Worm (Caenorhabditis elegans) whole organism, L4 larva: Measurements from ENCODE around the gene C36E6.2.
A peak's percentile ranks its signal among the peaks of the same experiment; 100 is the strongest.

Experiments used
- F26F4.8 ChIP-seq: fragments of 200-800 bp; sonication (Bioruptor generic); conservative IDR thresholded peaks from 2 replicates; pipeline ENCODE4 v1.3.6; 2022; ENCODE audit warnings: missing genetic modification characterization, missing compliant biosample characterization
- F37D6.2 ChIP-seq: sonication (generic microtip); optimal IDR thresholded peaks from 2 replicates; lab custom pipeline; 2016; ENCODE audit warnings: mild to moderate bottlenecking, missing genetic modification characterization, missing compliant biosample characterization
- F44E2.7 ChIP-seq: fragments of 200-800 bp; sonication (Bioruptor generic); IDR thresholded peaks from 2 replicates; pipeline ENCODE4 v2.1.2; 2022; ENCODE audit warnings: missing genetic modification characterization, missing compliant biosample characterization
- T20F7.1 ChIP-seq: fragments of 200-800 bp; sonication (Bioruptor generic); optimal IDR thresholded peaks from 2 replicates; lab custom pipeline; 2018; ENCODE audit warnings: mild to moderate bottlenecking, missing genetic modification characterization, missing compliant biosample characterization
- T26A8.4 ChIP-seq: fragments of 200-800 bp; sonication (Bioruptor generic); IDR thresholded peaks from 2 replicates; pipeline ENCODE4 v1.3.6; 2022; ENCODE audit warnings: missing genetic modification characterization, missing compliant biosample characterization
- Y48G9A.11 ChIP-seq: fragments of 200-800 bp; sonication (Bioruptor generic); IDR thresholded peaks from 2 replicates; pipeline ENCODE4 v1.3.6; 2022; ENCODE audit warnings: missing genetic modification reagents, missing genetic modification characterization, missing compliant biosample characterization
- Y75B8A.6 ChIP-seq: fragments of 200-800 bp; sonication (Bioruptor generic); IDR thresholded peaks from 2 replicates; pipeline ENCODE4 v1.3.6; 2022; ENCODE audit warnings: missing genetic modification reagents, missing genetic modification characterization, missing compliant biosample characterization
- ZK546.5 ChIP-seq, 2 experiments: sonication (generic microtip); optimal IDR thresholded peaks; 2 replicates each; lab custom pipeline; 2017; ENCODE audit warnings: missing biosample characterization in 2 of 2, missing genetic modification characterization in 2 of 2
- aha-1 ChIP-seq: fragments of 150-350 bp; peaks from one replicate; lab custom pipeline; 2014; ENCODE audit warnings: missing biosample characterization, missing genetic modification characterization
- attf-4 ChIP-seq: sonication (generic microtip); optimal IDR thresholded peaks from 3 replicates; lab custom pipeline; 2017; ENCODE audit warnings: missing biosample characterization, missing genetic modification characterization
- ceh-28 ChIP-seq: fragments of 150-350 bp; optimal IDR thresholded peaks from 2 replicates; lab custom pipeline; 2014; ENCODE audit warnings: missing biosample characterization, missing genetic modification reagents, missing genetic modification characterization
- ceh-32 ChIP-seq: sonication (generic microtip); optimal IDR thresholded peaks from 2 replicates; lab custom pipeline; 2016; ENCODE audit warnings: mild to moderate bottlenecking, missing genetic modification characterization, missing compliant biosample characterization; ENCODE audit not compliant: poor library complexity
- ceh-44 ChIP-seq: fragments of 200-800 bp; sonication (Bioruptor generic); IDR thresholded peaks from 2 replicates; pipeline ENCODE4 v1.3.6; 2022; ENCODE audit warnings: missing genetic modification reagents, missing genetic modification characterization, missing compliant biosample characterization
- ceh-82 ChIP-seq: sonication (generic microtip); optimal IDR thresholded peaks from 2 replicates; lab custom pipeline; 2017; ENCODE audit warnings: missing biosample characterization, missing genetic modification characterization
- ces-1 ChIP-seq: fragments of 150-350 bp; sonication (generic microtip); optimal IDR thresholded peaks from 4 replicates; lab custom pipeline; 2014; ENCODE audit warnings: missing biosample characterization, missing genetic modification reagents, missing genetic modification characterization
- cey-2 ChIP-seq: sonication (generic microtip); optimal IDR thresholded peaks from 3 replicates; lab custom pipeline; 2017; ENCODE audit warnings: missing genetic modification characterization, mild to moderate bottlenecking, missing compliant biosample characterization, antibody characterized with exemption, borderline replicate concordance; ENCODE audit not compliant: insufficient read depth
- daf-19 ChIP-seq: fragments of 200-800 bp; sonication (Bioruptor generic); conservative IDR thresholded peaks from 2 replicates; pipeline ENCODE4 v1.3.6; 2022; ENCODE audit warnings: missing genetic modification characterization, missing compliant biosample characterization
- dmd-6 ChIP-seq: fragments of 200-800 bp; sonication (Bioruptor generic); IDR thresholded peaks from 2 replicates; pipeline ENCODE4 v1.3.6; 2022; ENCODE audit warnings: missing genetic modification reagents, missing genetic modification characterization, missing compliant biosample characterization
- dmd-8 ChIP-seq: fragments of 200-800 bp; sonication (Bioruptor generic); IDR thresholded peaks from 2 replicates; pipeline ENCODE4 v1.3.6; 2022; ENCODE audit warnings: missing genetic modification characterization, missing compliant biosample characterization
- duxl-1 ChIP-seq: sonication (generic microtip); optimal IDR thresholded peaks from 2 replicates; lab custom pipeline; 2016; ENCODE audit warnings: mild to moderate bottlenecking, missing genetic modification characterization, moderate library complexity, missing compliant biosample characterization; ENCODE audit not compliant: poor library complexity
- fos-1 ChIP-seq: fragments of 150-350 bp; optimal IDR thresholded peaks from 2 replicates; lab custom pipeline; 2014; ENCODE audit warnings: missing biosample characterization, missing genetic modification characterization
- hlh-11 ChIP-seq: fragments of 200-800 bp; sonication (Bioruptor generic); optimal IDR thresholded peaks from 2 replicates; lab custom pipeline; 2018; ENCODE audit warnings: mild to moderate bottlenecking, missing genetic modification characterization, missing compliant biosample characterization
- hmg-1.1 ChIP-seq: fragments of 200-800 bp; sonication (Bioruptor generic); IDR thresholded peaks from 2 replicates; pipeline ENCODE4 v1.3.6; 2022; ENCODE audit warnings: missing genetic modification reagents, missing genetic modification characterization, missing compliant biosample characterization
- lin-1 ChIP-seq: fragments of 200-800 bp; sonication (Bioruptor generic); IDR thresholded peaks from 2 replicates; pipeline ENCODE4 v1.3.6; 2022; ENCODE audit warnings: missing genetic modification reagents, missing genetic modification characterization, missing compliant biosample characterization
- lin-13 ChIP-seq: fragments of 150-350 bp; optimal IDR thresholded peaks from 2 replicates; lab custom pipeline; 2014; ENCODE audit warnings: missing biosample characterization, missing genetic modification reagents, missing genetic modification characterization
- lin-15B ChIP-seq: fragments of 150-350 bp; sonication (generic microtip); optimal IDR thresholded peaks from 3 replicates; lab custom pipeline; 2014; ENCODE audit warnings: missing biosample characterization, missing genetic modification characterization
- lin-39 ChIP-seq: fragments of 150-350 bp; optimal IDR thresholded peaks from 2 replicates; lab custom pipeline; 2014; ENCODE audit warnings: missing biosample characterization, missing genetic modification reagents, missing genetic modification characterization
- lir-3 ChIP-seq: sonication (generic microtip); optimal IDR thresholded peaks from 2 replicates; lab custom pipeline; 2016; ENCODE audit warnings: mild to moderate bottlenecking, missing genetic modification characterization, missing compliant biosample characterization
- madf-5 ChIP-seq, 2 experiments: fragments of 200-800 bp; sonication (Bioruptor generic); IDR thresholded peaks; 2 replicates each; pipeline ENCODE4 v1.3.6; 2022; ENCODE audit warnings: missing compliant biosample characterization in 2 of 2, missing genetic modification characterization in 2 of 2
- mxl-2 ChIP-seq: fragments of 200-800 bp; sonication (Bioruptor generic); conservative IDR thresholded peaks from 2 replicates; pipeline ENCODE4 v1.3.6; 2022; ENCODE audit warnings: missing genetic modification reagents, missing genetic modification characterization, missing compliant biosample characterization
- mxl-3 ChIP-seq: fragments of 200-800 bp; sonication (Bioruptor generic); optimal IDR thresholded peaks from 2 replicates; lab custom pipeline; 2018; ENCODE audit warnings: mild to moderate bottlenecking, missing genetic modification characterization, missing compliant biosample characterization
- nhr-102 ChIP-seq: sonication (generic microtip); optimal IDR thresholded peaks from 2 replicates; lab custom pipeline; 2016; ENCODE audit warnings: mild to moderate bottlenecking, missing genetic modification characterization, moderate library complexity, missing compliant biosample characterization
- nhr-11 ChIP-seq: fragments of 150-350 bp; optimal IDR thresholded peaks from 2 replicates; lab custom pipeline; 2014; ENCODE audit warnings: missing biosample characterization, missing genetic modification characterization
- nhr-111 ChIP-seq: fragments of 200-800 bp; sonication (Bioruptor generic); optimal IDR thresholded peaks from 2 replicates; lab custom pipeline; 2018; ENCODE audit warnings: mild to moderate bottlenecking, missing genetic modification characterization, missing compliant biosample characterization
- nhr-28 ChIP-seq: fragments of 150-350 bp; optimal IDR thresholded peaks from 2 replicates; lab custom pipeline; 2014; ENCODE audit warnings: missing biosample characterization, missing genetic modification characterization
- nhr-42 ChIP-seq: fragments of 200-800 bp; sonication (Bioruptor generic); IDR thresholded peaks from 2 replicates; pipeline ENCODE4 v1.3.6; 2022; ENCODE audit warnings: missing genetic modification characterization, missing compliant biosample characterization
- nhr-6 ChIP-seq: fragments of 150-350 bp; optimal IDR thresholded peaks from 2 replicates; lab custom pipeline; 2014; ENCODE audit warnings: missing biosample characterization, missing genetic modification characterization
- nhr-76 ChIP-seq: fragments of 150-350 bp; optimal IDR thresholded peaks from 2 replicates; lab custom pipeline; 2014; ENCODE audit warnings: missing biosample characterization, missing genetic modification characterization
- pha-4 ChIP-seq, 2 experiments: fragments of 150-350 bp in 1 of 2; fragments of 200-800 bp in 1 of 2; sonication (Bioruptor generic) in 1 of 2; IDR thresholded peaks in 1 of 2; optimal IDR thresholded peaks in 1 of 2; 2 replicates each; pipeline versions ENCODE4 v1.3.6 to Lab custom; 2014 to 2022; ENCODE audit warnings: missing genetic modification characterization in 2 of 2, missing genetic modification reagents in 2 of 2, missing biosample characterization in 1 of 2, missing compliant biosample characterization in 1 of 2
- pqm-1 ChIP-seq: sonication (generic microtip); optimal IDR thresholded peaks from 2 replicates; lab custom pipeline; 2017; ENCODE audit warnings: missing biosample characterization, missing genetic modification characterization
- rbr-2 ChIP-seq: sonication (generic microtip); optimal IDR thresholded peaks from 2 replicates; lab custom pipeline; 2016; ENCODE audit warnings: missing genotype, missing genetic modification characterization, missing compliant biosample characterization
- saeg-2 ChIP-seq: fragments of 200-800 bp; sonication (Bioruptor generic); IDR thresholded peaks from 2 replicates; pipeline ENCODE4 v1.3.6; 2022; ENCODE audit warnings: missing genetic modification reagents, missing genetic modification characterization, missing compliant biosample characterization
- snpc-1.2 ChIP-seq: fragments of 200-800 bp; sonication (Bioruptor generic); IDR thresholded peaks from 2 replicates; pipeline ENCODE4 v1.3.6; 2022; ENCODE audit warnings: missing genetic modification reagents, missing genetic modification characterization, missing compliant biosample characterization
- snpc-4 ChIP-seq: fragments of 150-350 bp; optimal IDR thresholded peaks from 2 replicates; lab custom pipeline; 2014; ENCODE audit warnings: missing biosample characterization, missing genetic modification characterization
- spr-1 ChIP-seq: sonication (generic microtip); optimal IDR thresholded peaks from 2 replicates; lab custom pipeline; 2016; ENCODE audit warnings: mild to moderate bottlenecking, missing genetic modification characterization, missing compliant biosample characterization
- tag-97 ChIP-seq: fragments of 200-800 bp; sonication (Bioruptor generic); IDR thresholded peaks from 2 replicates; pipeline ENCODE4 v1.3.6; 2022; ENCODE audit warnings: missing genetic modification characterization, missing compliant biosample characterization
- tra-1 ChIP-seq: fragments of 200-800 bp; sonication (Bioruptor generic); IDR thresholded peaks from 2 replicates; pipeline ENCODE4 v1.3.6; 2022; ENCODE audit warnings: missing genetic modification reagents, missing genetic modification characterization, missing compliant biosample characterization
- unc-39 ChIP-seq: sonication (generic microtip); optimal IDR thresholded peaks from 2 replicates; lab custom pipeline; 2017; ENCODE audit warnings: missing biosample characterization, missing genetic modification characterization
- vab-7 ChIP-seq: fragments of 200-800 bp; sonication (Bioruptor generic); IDR thresholded peaks from 2 replicates; pipeline ENCODE4 v1.3.6; 2022; ENCODE audit warnings: missing genetic modification reagents, missing genetic modification characterization, missing compliant biosample characterization
- zfp-2 ChIP-seq: sonication (generic microtip); optimal IDR thresholded peaks from 2 replicates; lab custom pipeline; 2016; ENCODE audit warnings: mild to moderate bottlenecking, missing genetic modification characterization, missing compliant biosample characterization
- zip-2 ChIP-seq: fragments of 150-350 bp; optimal IDR thresholded peaks from 2 replicates; lab custom pipeline; 2014; ENCODE audit warnings: missing biosample characterization, missing genetic modification characterization

C36E6.2 gene

ce11 chrX:17423894-17424594 is 27.4 kb upstream of the C36E6.2 start (continued):
- TF ChIP-seq nhr-102 (no peak), hlh-11 (peak; percentile 41), nhr-42 (GFP tag; lab: Robert Waterston, UW) (no peak), Y75B8A.6 (no peak), dmd-8 (GFP tag; lab: Robert Waterston, UW) (no peak), F26F4.8 (GFP tag; lab: Robert Waterston, UW) (no peak), tra-1 (0 out of 2 replicates have a peak, but pooled peaks have one; percentile 12), vab-7 (no peak), ceh-82 (tag; lab: Kevin White, UChicago) (no peak), hmg-1.1 (GFP tag; lab: Robert Waterston, UW) (no peak), pha-4 (GFP tag; IDR thresholded peaks at IDR 0.05; lab: Robert Waterston, UW) (no peak), pha-4 (tag; optimal IDR thresholded peaks at IDR 0.05; lab: Kevin White, UChicago) (no peak), zip-2 (tag; lab: Kevin White, UChicago) (no peak), snpc-1.2 (GFP tag; lab: Robert Waterston, UW) (no peak), ceh-28 (tag; lab: Kevin White, UChicago) (no peak), T20F7.1 (GFP tag; lab: Kevin White, UChicago) (no peak), fos-1 (tag; lab: Kevin White, UChicago) (no peak), nhr-11 (tag; lab: Kevin White, UChicago) (no peak), T26A8.4 (GFP tag; lab: Robert Waterston, UW) (no peak), Y48G9A.11 (GFP tag; lab: Robert Waterston, UW) (no peak), ceh-44 (GFP tag; lab: Robert Waterston, UW) (no peak), F37D6.2 (tag; lab: Kevin White, UChicago) (no peak), lin-15B (tag; lab: Kevin White, UChicago) (no peak), ceh-32 (tag; lab: Kevin White, UChicago) (no peak), zfp-2 (tag; lab: Kevin White, UChicago) (no peak), tag-97 (no peak), lin-1 (no peak), duxl-1 (tag; lab: Kevin White, UChicago) (no peak), lin-13 (GFP tag; lab: Kevin White, UChicago) (no peak), ces-1 (GFP tag; lab: Kevin White, UChicago) (no peak), ZK546.5 (tag; optimal IDR thresholded peaks at IDR 0.05; lab: Kevin White, UChicago) (no peak), spr-1 (tag; lab: Kevin White, UChicago) (no peak), dmd-6 (peak; percentile 38; the same call in 1 of the 2 replicates), attf-4 (tag; lab: Kevin White, UChicago) (no peak), daf-19 (no peak), pqm-1 (tag; lab: Kevin White, UChicago) (no peak), madf-5 (GFP tag; IDR thresholded peaks at IDR 0.05; lab: Robert Waterston, UW) (no peak), lir-3 (no peak), mxl-2 (no peak), cey-2 (tag; lab: Kevin White, UChicago) (no peak), saeg-2 (no peak), lin-39 (tag; lab: Kevin White, UChicago) (no peak), unc-39 (tag; lab: Kevin White, UChicago) (no peak), nhr-111 (GFP tag; lab: Kevin White, UChicago) (no peak), snpc-4 (tag; lab: Kevin White, UChicago) (no peak), nhr-28 (tag; lab: Kevin White, UChicago) (peak; percentile 41), aha-1 (peak; percentile 44), nhr-6 (tag; lab: Kevin White, UChicago) (no peak), F44E2.7 (GFP tag; lab: Robert Waterston, UW) (no peak), mxl-3 (peak; percentile 52), rbr-2 (tag; lab: Kevin White, UChicago) (no peak), nhr-76 (no peak)
